Fruit fly (Drosophila melanogaster) whole organism, wandering third instar larva: ENCODE measurements around the gene CG15546.
A peak's percentile ranks its signal among the peaks of the same experiment; 100 is the strongest.

Experiments
- Abd-B ChIP-seq: fragments of >200 bp; optimal IDR thresholded peaks from 2 replicates; lab custom pipeline; 2017; ENCODE audit warnings: missing biosample characterization, missing genetic modification characterization
- CG32264 ChIP-seq: fragments of 200-800 bp; sonication (Bioruptor generic); optimal IDR thresholded peaks from 2 replicates; lab custom pipeline; 2016; ENCODE audit warnings: missing biosample characterization, missing genetic modification characterization
- CG9705 ChIP-seq: fragments of 200-800 bp; sonication (Bioruptor generic); optimal IDR thresholded peaks from 2 replicates; lab custom pipeline; 2018; ENCODE audit warnings: missing biosample characterization, mild to moderate bottlenecking, missing genetic modification characterization
- CrebA ChIP-seq: fragments of 200-800 bp; sonication (Bioruptor generic); optimal IDR thresholded peaks from 2 replicates; lab custom pipeline; 2016; ENCODE audit warnings: missing biosample characterization, mild to moderate bottlenecking, missing genetic modification characterization, borderline replicate concordance
- Dfd ChIP-seq: fragments of >200 bp; optimal IDR thresholded peaks from 2 replicates; lab custom pipeline; 2017; ENCODE audit warnings: missing biosample characterization, missing genetic modification characterization
- Dif ChIP-seq: fragments of 200-275, 200-300 bp; sonication (Bioruptor generic); optimal IDR thresholded peaks from 2 replicates; lab custom pipeline; 2018; ENCODE audit warnings: missing biosample characterization, missing genetic modification characterization; ENCODE audit not compliant: partially characterized antibody
- GATAd ChIP-seq: sonication (Bioruptor generic); optimal IDR thresholded peaks from 2 replicates; lab custom pipeline; 2016; ENCODE audit warnings: missing biosample characterization, missing genetic modification characterization
- HLH106 ChIP-seq: fragments of 200-800 bp; optimal IDR thresholded peaks from 3 replicates; lab custom pipeline; 2019; ENCODE audit warnings: missing biosample characterization, mild to moderate bottlenecking, missing genetic modification characterization, moderate library complexity
- Hnf4 ChIP-seq: fragments of 200-800 bp; sonication (Bioruptor generic); optimal IDR thresholded peaks from 2 replicates; lab custom pipeline; 2016; ENCODE audit warnings: missing biosample characterization, mild to moderate bottlenecking, missing genetic modification characterization
- Hr78 ChIP-seq: fragments of >200 bp; optimal IDR thresholded peaks from 2 replicates; lab custom pipeline; 2017; ENCODE audit warnings: missing biosample characterization, missing genetic modification characterization
- Hr83 ChIP-seq: fragments of 200-300 bp; sonication (Bioruptor generic); optimal IDR thresholded peaks from 2 replicates; lab custom pipeline; 2016; ENCODE audit warnings: missing biosample characterization, mild to moderate bottlenecking, missing genetic modification characterization, moderate library complexity; ENCODE audit not compliant: poor library complexity, severe bottlenecking
- Jra ChIP-seq: sonication (Bioruptor generic); optimal IDR thresholded peaks from 2 replicates; lab custom pipeline; 2016; ENCODE audit warnings: missing biosample characterization, missing genetic modification characterization
- Mio ChIP-seq: sonication (Bioruptor generic); optimal IDR thresholded peaks from 2 replicates; lab custom pipeline; 2016; ENCODE audit warnings: missing biosample characterization, missing genetic modification characterization
- Myc ChIP-seq: fragments of >200 bp; optimal IDR thresholded peaks from 2 replicates; lab custom pipeline; 2017
- N ChIP-seq: fragments of >200 bp; optimal IDR thresholded peaks from 2 replicates; lab custom pipeline; 2018; ENCODE audit warnings: missing biosample characterization, missing external identifiers, missing genetic modification characterization
- OdsH ChIP-seq: fragments of 200-800 bp; sonication (Bioruptor generic); optimal IDR thresholded peaks from 2 replicates; lab custom pipeline; 2016; ENCODE audit warnings: missing biosample characterization, mild to moderate bottlenecking, missing genetic modification characterization
- Rel ChIP-seq, 2 experiments: fragments of 200-800 bp; sonication (Bioruptor generic) in 1 of 2; optimal IDR thresholded peaks; 2 replicates in 1 of 2; 3 replicates in 1 of 2; lab custom pipeline; 2016 to 2019; ENCODE audit warnings: mild to moderate bottlenecking in 2 of 2, missing biosample characterization in 2 of 2, missing genetic modification characterization in 2 of 2, moderate library complexity in 1 of 2
- Sp1 ChIP-seq: fragments of 200-800 bp; sonication (Bioruptor generic); optimal IDR thresholded peaks from 3 replicates; lab custom pipeline; 2019; ENCODE audit warnings: missing biosample characterization, mild to moderate bottlenecking, missing genetic modification characterization, moderate library complexity
- Vsx2 ChIP-seq: fragments of 200-300, 225-300 bp; sonication (Bioruptor generic); optimal IDR thresholded peaks from 2 replicates; lab custom pipeline; 2018; ENCODE audit warnings: missing biosample characterization, missing genetic modification characterization; ENCODE audit not compliant: partially characterized antibody
- br ChIP-seq: fragments of 200-800 bp; sonication (Bioruptor generic); optimal IDR thresholded peaks from 2 replicates; lab custom pipeline; 2016; ENCODE audit warnings: missing biosample characterization, missing genetic modification characterization
- brk ChIP-seq: fragments of 200-800 bp; sonication (Bioruptor generic); optimal IDR thresholded peaks from 2 replicates; lab custom pipeline; 2016; ENCODE audit warnings: missing biosample characterization, mild to moderate bottlenecking, missing genetic modification characterization
- dl ChIP-seq, 2 experiments: fragments of 175-275, 200-275 bp in 1 of 2; fragments of 200-275 bp in 1 of 2; sonication (Bioruptor generic); optimal IDR thresholded peaks; lab custom pipeline; 2018; ENCODE audit warnings: mild to moderate bottlenecking in 2 of 2, missing biosample characterization in 2 of 2, missing genetic modification characterization in 2 of 2, moderate library complexity in 2 of 2; ENCODE audit not compliant: partially characterized antibody in 2 of 2, insufficient read depth in 1 of 2
- dmrt93B ChIP-seq: fragments of 200-800 bp; sonication (Bioruptor generic); optimal IDR thresholded peaks from 2 replicates; lab custom pipeline; 2018; ENCODE audit warnings: missing biosample characterization, mild to moderate bottlenecking, missing genetic modification characterization
- dsf ChIP-seq: sonication (Bioruptor generic); optimal IDR thresholded peaks from 2 replicates; lab custom pipeline; 2016; ENCODE audit warnings: missing biosample characterization, missing genetic modification characterization, borderline replicate concordance
- ey ChIP-seq: fragments of 200-800 bp; sonication (Bioruptor generic); optimal IDR thresholded peaks from 2 replicates; lab custom pipeline; 2016; ENCODE audit warnings: missing biosample characterization, missing genetic modification characterization
- foxo ChIP-seq, 2 experiments: fragments of 200-800 bp; sonication (Bioruptor generic); optimal IDR thresholded peaks; 2 replicates in 1 of 2; 3 replicates in 1 of 2; lab custom pipeline; 2016 to 2017; ENCODE audit warnings: missing biosample characterization in 2 of 2, missing genetic modification characterization in 2 of 2
- fru ChIP-seq: fragments of 200-800 bp; sonication (Bioruptor generic); optimal IDR thresholded peaks from 3 replicates; lab custom pipeline; 2016; ENCODE audit warnings: missing biosample characterization, mild to moderate bottlenecking, missing genetic modification characterization
- h ChIP-seq: fragments of 200-800 bp; sonication (Bioruptor generic); optimal IDR thresholded peaks from 3 replicates; lab custom pipeline; 2016; ENCODE audit warnings: missing biosample characterization, mild to moderate bottlenecking, missing genetic modification characterization
- jim ChIP-seq: fragments of 175-275, 200-325 bp; sonication (Bioruptor generic); optimal IDR thresholded peaks from 2 replicates; lab custom pipeline; 2016; ENCODE audit warnings: missing biosample characterization, mild to moderate bottlenecking, missing genetic modification characterization
- lola ChIP-seq: fragments of >200 bp; optimal IDR thresholded peaks from 2 replicates; lab custom pipeline; 2017; ENCODE audit warnings: missing biosample characterization, missing genetic modification characterization
- pan ChIP-seq: fragments of >200 bp; optimal IDR thresholded peaks from 2 replicates; lab custom pipeline; 2017
- psq ChIP-seq: fragments of 200-800 bp; sonication (Bioruptor generic); optimal IDR thresholded peaks from 3 replicates; lab custom pipeline; 2017; ENCODE audit warnings: missing biosample characterization, mild to moderate bottlenecking, missing genetic modification characterization, moderate library complexity
- rgr ChIP-seq: fragments of 200-800 bp; sonication (Bioruptor generic); optimal IDR thresholded peaks from 3 replicates; lab custom pipeline; 2016; ENCODE audit warnings: missing biosample characterization, mild to moderate bottlenecking, missing genetic modification characterization
- sage ChIP-seq: fragments of 200-800 bp; sonication (Bioruptor generic); optimal IDR thresholded peaks from 2 replicates; lab custom pipeline; 2016; ENCODE audit warnings: missing biosample characterization, mild to moderate bottlenecking, missing genetic modification characterization
- sv ChIP-seq: fragments of 200-800 bp; sonication (Bioruptor generic); optimal IDR thresholded peaks from 3 replicates; lab custom pipeline; 2016; ENCODE audit warnings: missing biosample characterization, missing genetic modification characterization
- tai ChIP-seq: sonication (Bioruptor generic); optimal IDR thresholded peaks from 2 replicates; lab custom pipeline; 2016; ENCODE audit warnings: missing biosample characterization, missing genetic modification characterization
- usp ChIP-seq: fragments of >200 bp; optimal IDR thresholded peaks from 2 replicates; lab custom pipeline; 2017; ENCODE audit warnings: missing biosample characterization, missing genetic modification characterization
- woc ChIP-seq: sonication (Bioruptor generic); optimal IDR thresholded peaks from 2 replicates; lab custom pipeline; 2016; ENCODE audit warnings: missing biosample characterization, mild to moderate bottlenecking, missing genetic modification characterization

CG15546 gene

DNA sequence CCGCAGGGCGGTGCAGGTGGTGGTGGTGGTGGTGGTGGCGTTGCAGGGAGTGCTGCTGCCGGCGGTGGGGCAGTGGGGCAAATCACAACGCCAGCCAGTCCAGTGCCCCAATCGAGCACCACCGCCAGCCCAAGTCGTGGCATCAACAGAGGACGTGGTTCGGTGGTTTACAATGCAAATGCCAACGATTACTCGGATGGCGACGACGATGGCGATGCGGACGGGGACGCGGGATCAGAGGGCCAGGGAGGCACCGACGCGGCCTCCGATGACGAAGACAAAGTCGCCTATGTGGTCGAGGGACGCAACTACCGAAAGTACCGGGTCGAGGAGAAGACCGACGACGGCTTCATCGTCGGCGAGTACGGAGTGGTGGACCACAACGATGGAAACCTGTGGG lies 35.2 kb downstream of the CG15546 start:
- TF ChIP-seq Rel (GFP tag; optimal IDR thresholded peaks at IDR 0.05; lab: Kevin White, UChicago) = no peak
- no peak for TF ChIP-seq Rel (tag; optimal IDR thresholded peaks at IDR 0.05; lab: Kevin White, UChicago)
- TF ChIP-seq sage (GFP tag; lab: Kevin White, UChicago) = no peak
- no peak for TF ChIP-seq OdsH (GFP tag; lab: Kevin White, UChicago)
- TF ChIP-seq Hnf4 (GFP tag; lab: Kevin White, UChicago) = no peak
- TF ChIP-seq Dfd = no peak
- TF ChIP-seq lola (GFP tag; lab: Kevin White, UChicago) = no peak

DNA sequence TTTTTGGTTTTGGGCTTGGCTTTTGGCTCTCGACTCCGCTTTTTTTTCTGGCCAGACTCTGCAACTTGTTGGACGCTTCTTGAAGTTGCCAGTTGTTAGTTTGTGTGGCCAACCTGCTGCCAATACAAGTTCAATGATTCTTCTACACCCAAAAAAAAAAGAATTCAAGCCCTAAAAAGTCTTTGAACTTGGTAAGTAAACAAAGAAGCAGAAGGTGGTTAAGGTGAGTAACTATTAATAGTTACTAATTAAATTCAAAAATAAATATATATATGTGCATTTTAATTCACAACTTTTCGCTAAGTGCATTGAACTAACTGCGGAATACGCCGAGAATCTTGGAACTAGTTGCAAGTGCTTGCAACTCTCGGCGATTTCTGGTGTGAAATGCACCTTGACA lies 42.9 kb downstream of the CG15546 start:
- TF ChIP-seq Jra (GFP tag; lab: Kevin White, UChicago) (no peak), jim (GFP tag; lab: Kevin White, UChicago) (no peak), ey (GFP tag; lab: Kevin White, UChicago) (peak; percentile 4), CrebA (no peak), Abd-B (GFP tag; lab: Kevin White, UChicago) (no peak), foxo (GFP tag; optimal IDR thresholded peaks at IDR 0.05; lab: Kevin White, UChicago) (peak in 1 of 2 experiments; percentile 66), Dfd (no peak), psq (GFP tag; lab: Kevin White, UChicago) (peak; percentile 39), sage (GFP tag; lab: Kevin White, UChicago) (no peak), Hr78 (GFP tag; lab: Kevin White, UChicago) (no peak), fru (GFP tag; lab: Kevin White, UChicago) (peak; percentile 19), br (GFP tag; lab: Kevin White, UChicago) (no peak), Hr83 (GFP tag; lab: Kevin White, UChicago) (no peak), h (GFP tag; lab: Kevin White, UChicago) (peak; percentile 50), CG32264 (GFP tag; lab: Kevin White, UChicago) (no peak), usp (GFP tag; lab: Kevin White, UChicago) (no peak), Myc (lab: Kevin White, UChicago) (no peak), OdsH (GFP tag; lab: Kevin White, UChicago) (peak; percentile 46), dl (GFP tag; optimal IDR thresholded peaks at IDR 0.05; lab: Kevin White, UChicago; ENCODE audit: insufficient read depth in 1 of 2, partially characterized antibody in 2 of 2) (no peak), dmrt93B (GFP tag; lab: Kevin White, UChicago) (no peak), Dif (GFP tag; lab: Kevin White, UChicago) (no peak), pan (lab: Kevin White, UChicago) (no peak), Mio (GFP tag; lab: Kevin White, UChicago) (no peak), N (no peak), Rel (GFP tag; optimal IDR thresholded peaks at IDR 0.05; lab: Kevin White, UChicago) (no peak), Rel (tag; optimal IDR thresholded peaks at IDR 0.05; lab: Kevin White, UChicago) (no peak), HLH106 (no peak), Vsx2 (GFP tag; lab: Kevin White, UChicago) (no peak), CG9705 (GFP tag; lab: Kevin White, UChicago) (no peak), lola (GFP tag; lab: Kevin White, UChicago) (no peak), Sp1 (peak; percentile 16), tai (GFP tag; lab: Kevin White, UChicago) (no peak), GATAd (GFP tag; lab: Kevin White, UChicago) (no peak), dsf (no peak), brk (peak; percentile 17), woc (GFP tag; lab: Kevin White, UChicago) (no peak), Hnf4 (GFP tag; lab: Kevin White, UChicago) (peak; percentile 40), sv (GFP tag; lab: Kevin White, UChicago) (no peak), rgr (GFP tag; lab: Kevin White, UChicago) (peak; percentile 59)

DNA sequence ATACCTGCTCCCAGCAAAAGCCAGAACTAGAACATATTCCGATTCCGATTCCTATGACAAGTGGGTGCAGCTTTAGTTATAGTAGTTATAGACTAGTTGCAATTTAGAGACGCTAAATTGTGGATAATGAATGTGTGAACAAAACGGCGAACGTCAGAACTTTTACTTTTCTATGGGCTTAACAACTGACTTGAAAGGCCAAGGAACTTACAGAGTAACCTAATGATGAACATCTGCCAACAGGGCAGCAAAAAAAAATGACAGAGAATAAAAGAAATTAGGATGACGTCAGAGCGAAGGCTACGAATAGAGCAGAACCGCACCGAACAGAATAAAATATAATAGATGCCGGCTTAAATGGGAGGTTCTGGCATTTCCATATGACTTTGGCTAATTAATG lies 43.9 kb downstream of the CG15546 start:
- no peak for TF ChIP-seq brk
- TF ChIP-seq Dif (GFP tag; lab: Kevin White, UChicago) = no peak
- TF ChIP-seq Mio (GFP tag; lab: Kevin White, UChicago) = no peak
- TF ChIP-seq fru (GFP tag; lab: Kevin White, UChicago) = no peak
- TF ChIP-seq rgr (GFP tag; lab: Kevin White, UChicago) = no peak
- TF ChIP-seq N = no peak
- TF ChIP-seq Myc (lab: Kevin White, UChicago) = no peak
- no peak for TF ChIP-seq jim (GFP tag; lab: Kevin White, UChicago)
- TF ChIP-seq pan (lab: Kevin White, UChicago) = no peak
